Worm (Caenorhabditis elegans): ENCODE results near the gene clec-59.

ce11 chrII:10443898-10444297 is 35.4 kb downstream of the clec-59 start:
- TF ChIP-seq nhr-23 (tag; optimal IDR thresholded peaks at IDR 0.05) (no peak), elt-2 (tag; optimal IDR thresholded peaks at IDR 0.05) (peak; percentile 83), lsy-12 (tag; optimal IDR thresholded peaks at IDR 0.05) (no peak), ama-1 (optimal IDR thresholded peaks at IDR 0.05) (no peak), ztf-11 (tag; optimal IDR thresholded peaks at IDR 0.05) (no peak), nhr-76 (tag; optimal IDR thresholded peaks at IDR 0.05) (no peak), nhr-237 (tag; optimal IDR thresholded peaks at IDR 0.05) (no peak)

Measured in whole organism, L3 larva.